Fruit fly (Drosophila melanogaster) S2 (cell line): ENCODE results near the gene kipf.

Source experiments
- CG8478 ChIP-seq: fragments of >200 bp; optimal IDR thresholded peaks from 2 replicates; lab custom pipeline; 2018
- CTCF ChIP-seq, 2 experiments: fragments of >200 bp; optimal IDR thresholded peaks; 2 replicates each; lab custom pipeline; 2018

- TF ChIP-seq CG8478 (lab: Kevin White, UChicago) (no peak), CTCF (optimal IDR thresholded peaks at IDR 0.05; lab: Kevin White, UChicago) (no peak)
Measured at dm6 chr3R:7913139-7913538, 512 bp upstream of the kipf start, which contains the start of gene Rfk.
